Fruit fly (Drosophila melanogaster) whole organism, embryonic: Measurements from ENCODE around the gene CG9799.

Experiments used
- Bgb ChIP-seq: fragments of 200-800 bp; sonication (Bioruptor generic); IDR thresholded peaks from 2 replicates; pipeline ENCODE4 v1.3.6; 2022; ENCODE audit warnings: missing biosample characterization, missing genetic modification characterization; ENCODE audit not compliant: partially characterized antibody
- Blimp-1 ChIP-seq: fragments of 200-800 bp; sonication (Bioruptor generic); optimal IDR thresholded peaks from 3 replicates; lab custom pipeline; 2018; ENCODE audit warnings: missing biosample characterization, missing genetic modification characterization, mild to moderate bottlenecking, moderate library complexity, missing genetic modification reagents
- BtbVII ChIP-seq: fragments of 200-800 bp; sonication (Bioruptor generic); optimal IDR thresholded peaks from 3 replicates; lab custom pipeline; 2017; ENCODE audit warnings: missing biosample characterization, mild to moderate bottlenecking, missing genetic modification characterization
- C15 ChIP-seq: fragments of 200-800 bp; sonication (Bioruptor generic); IDR thresholded peaks from 3 replicates; pipeline ENCODE4 v1.3.6; 2022; ENCODE audit warnings: missing biosample characterization, missing genetic modification characterization
- CG10431 ChIP-seq: fragments of 200-800 bp; sonication (Bioruptor generic); optimal IDR thresholded peaks from 3 replicates; lab custom pipeline; 2018; ENCODE audit warnings: missing biosample characterization, mild to moderate bottlenecking, missing genetic modification characterization
- CG10979 ChIP-seq: fragments of 200-800 bp; sonication (Bioruptor generic); optimal IDR thresholded peaks from 2 replicates; lab custom pipeline; 2018; ENCODE audit warnings: missing biosample characterization, mild to moderate bottlenecking, missing genetic modification characterization, moderate library complexity
- CG12104 ChIP-seq: fragments of 200-800 bp; sonication (Bioruptor generic); optimal IDR thresholded peaks from 3 replicates; lab custom pipeline; 2016; ENCODE audit warnings: missing biosample characterization, missing genetic modification characterization
- CG12744 ChIP-seq: fragments of 200-800 bp; sonication (Bioruptor generic); optimal IDR thresholded peaks from 2 replicates; lab custom pipeline; 2016; ENCODE audit warnings: missing biosample characterization, missing genetic modification characterization
- CG13287 ChIP-seq: fragments of 200-800 bp; sonication (Bioruptor generic); IDR thresholded peaks from 2 replicates; pipeline ENCODE4 v1.3.6; 2022; ENCODE audit warnings: missing biosample characterization, missing genetic modification characterization; ENCODE audit not compliant: partially characterized antibody
- CG14667 ChIP-seq: fragments of 200-800 bp; sonication (Bioruptor generic); IDR thresholded peaks from 2 replicates; pipeline ENCODE4 v1.3.6; 2022; ENCODE audit warnings: missing biosample characterization, missing genetic modification characterization
- CG15514 ChIP-seq: fragments of 200-800 bp; sonication (Bioruptor generic); optimal IDR thresholded peaks from 3 replicates; lab custom pipeline; 2017; ENCODE audit warnings: missing biosample characterization, missing genetic modification characterization, mild to moderate bottlenecking, moderate library complexity, missing genetic modification reagents
- CG16813 ChIP-seq: fragments of 200-800 bp; sonication (Bioruptor generic); IDR thresholded peaks from 3 replicates; pipeline ENCODE4 v1.3.6; 2022; ENCODE audit warnings: missing biosample characterization, missing genetic modification characterization; ENCODE audit not compliant: partially characterized antibody
- CG2199 ChIP-seq: fragments of 200-800 bp; sonication (Bioruptor generic); IDR thresholded peaks from 3 replicates; pipeline ENCODE4 v1.3.6; 2022; ENCODE audit warnings: missing biosample characterization, missing genetic modification characterization
- CG2678 ChIP-seq: fragments of 200-800 bp; sonication (Bioruptor generic); optimal IDR thresholded peaks from 3 replicates; lab custom pipeline; 2019; ENCODE audit warnings: missing biosample characterization, mild to moderate bottlenecking, missing genetic modification characterization, moderate library complexity
- CG31441 ChIP-seq: fragments of 200-800 bp; sonication (Bioruptor generic); IDR thresholded peaks from 2 replicates; pipeline ENCODE4 v1.3.6; 2022; ENCODE audit warnings: missing biosample characterization, missing genetic modification characterization
- CG4424 ChIP-seq: fragments of 200-800 bp; sonication (Bioruptor generic); optimal IDR thresholded peaks from 3 replicates; lab custom pipeline; 2016; ENCODE audit warnings: missing biosample characterization, missing genetic modification characterization
- CG4730 ChIP-seq: fragments of 200-800 bp; sonication (Bioruptor generic); IDR thresholded peaks from 2 replicates; pipeline ENCODE4 v1.3.6; 2022; ENCODE audit warnings: missing biosample characterization, missing genetic modification characterization
- CG5245 ChIP-seq: fragments of 200-800 bp; sonication (Bioruptor generic); optimal IDR thresholded peaks from 3 replicates; lab custom pipeline; 2016; ENCODE audit warnings: missing biosample characterization, missing genetic modification characterization
- CG6272 ChIP-seq: fragments of 200-800 bp; sonication (Bioruptor generic); IDR thresholded peaks from 2 replicates; pipeline ENCODE4 v1.3.6; 2022; ENCODE audit warnings: missing biosample characterization, missing genetic modification characterization
- CG7357 ChIP-seq: fragments of 200-800 bp; sonication (Bioruptor generic); IDR thresholded peaks from 3 replicates; pipeline ENCODE4 v1.3.6; 2022; ENCODE audit warnings: missing biosample characterization, missing genetic modification characterization
- CG7786 ChIP-seq: fragments of 200-800 bp; sonication (Bioruptor generic); optimal IDR thresholded peaks from 2 replicates; lab custom pipeline; 2016; ENCODE audit warnings: missing biosample characterization, missing genetic modification characterization
- CG7987 ChIP-seq: fragments of 200-800 bp; sonication (Bioruptor generic); optimal IDR thresholded peaks from 2 replicates; lab custom pipeline; 2018; ENCODE audit warnings: missing biosample characterization, mild to moderate bottlenecking, missing genetic modification characterization, moderate library complexity
- D19B ChIP-seq: fragments of 200-800 bp; sonication (Bioruptor generic); optimal IDR thresholded peaks from 2 replicates; lab custom pipeline; 2017; ENCODE audit warnings: missing biosample characterization, mild to moderate bottlenecking, missing genetic modification characterization
- Dref ChIP-seq: fragments of 200-800 bp; sonication (Bioruptor generic); IDR thresholded peaks from 2 replicates; pipeline ENCODE4 v1.3.6; 2022; ENCODE audit warnings: missing biosample characterization, missing genetic modification characterization
- Eip74EF ChIP-seq, 2 experiments: fragments of 200-800 bp in 1 of 2; fragments of >200 bp in 1 of 2; sonication (Bioruptor generic) in 1 of 2; optimal IDR thresholded peaks; 2 replicates each; lab custom pipeline; 2017 to 2019; ENCODE audit warnings: missing biosample characterization in 2 of 2, missing genetic modification characterization in 2 of 2, mild to moderate bottlenecking in 1 of 2, moderate library complexity in 1 of 2
- Fer2 ChIP-seq: fragments of 200-800 bp; sonication (Bioruptor generic); optimal IDR thresholded peaks from 2 replicates; lab custom pipeline; 2018; ENCODE audit warnings: missing biosample characterization, mild to moderate bottlenecking, missing genetic modification characterization, moderate library complexity
- Hr51 ChIP-seq, 2 experiments: fragments of 200-800 bp; sonication (Bioruptor generic); optimal IDR thresholded peaks; 2 replicates in 1 of 2; 3 replicates in 1 of 2; lab custom pipeline; 2016 to 2018; ENCODE audit warnings: missing biosample characterization in 2 of 2, missing genetic modification characterization in 2 of 2, mild to moderate bottlenecking in 1 of 2, moderate library complexity in 1 of 2
- Scr ChIP-seq: fragments of 200-800 bp; sonication (Bioruptor generic); IDR thresholded peaks from 2 replicates; pipeline ENCODE4 v1.3.6; 2022; ENCODE audit warnings: missing biosample characterization, missing genetic modification characterization; ENCODE audit not compliant: partially characterized antibody
- Spps ChIP-seq: fragments of 200-800 bp; sonication (Bioruptor generic); optimal IDR thresholded peaks from 2 replicates; lab custom pipeline; 2018; ENCODE audit warnings: missing biosample characterization, mild to moderate bottlenecking, missing genetic modification characterization
- Stat92E ChIP-seq, 3 experiments: fragments of >200 bp in 2 of 3; fragments of 200-800 bp in 1 of 3; sonication (Bioruptor generic) in 1 of 3; optimal IDR thresholded peaks; 2 replicates each; lab custom pipeline; 2017 to 2019; ENCODE audit warnings: missing biosample characterization in 3 of 3, missing genetic modification characterization in 3 of 3, mild to moderate bottlenecking in 1 of 3, moderate library complexity in 1 of 3
- Tbp ChIP-seq: fragments of >200 bp; optimal IDR thresholded peaks from 2 replicates; lab custom pipeline; 2018; ENCODE audit warnings: missing biosample characterization, missing genetic modification characterization
- ato ChIP-seq: fragments of 200-800 bp; sonication (Bioruptor generic); IDR thresholded peaks from 2 replicates; pipeline ENCODE4 v1.3.6; 2022; ENCODE audit warnings: missing biosample characterization, missing genetic modification characterization; ENCODE audit not compliant: partially characterized antibody
- az2 ChIP-seq: fragments of 200-800 bp; sonication (Bioruptor generic); optimal IDR thresholded peaks from 3 replicates; lab custom pipeline; 2016; ENCODE audit warnings: missing biosample characterization, missing genetic modification characterization
- dmrt11E ChIP-seq: fragments of 200-800 bp; sonication (Bioruptor generic); optimal IDR thresholded peaks from 3 replicates; lab custom pipeline; 2018; ENCODE audit warnings: missing biosample characterization, mild to moderate bottlenecking, missing genetic modification characterization, moderate library complexity
- klu ChIP-seq: fragments of 200-800 bp; sonication (Bioruptor generic); IDR thresholded peaks from 2 replicates; pipeline ENCODE4 v1.3.6; 2022; ENCODE audit warnings: missing biosample characterization, missing genetic modification characterization
- knrl ChIP-seq: fragments of 200-800 bp; sonication (Bioruptor generic); IDR thresholded peaks from 3 replicates; pipeline ENCODE4 v1.3.6; 2022; ENCODE audit warnings: missing biosample characterization, missing genetic modification characterization; ENCODE audit not compliant: partially characterized antibody
- mirr ChIP-seq: fragments of 200-800 bp; sonication (Bioruptor generic); optimal IDR thresholded peaks from 3 replicates; lab custom pipeline; 2018; ENCODE audit warnings: missing biosample characterization, mild to moderate bottlenecking, missing genetic modification characterization
- pfk ChIP-seq: fragments of 200-800 bp; sonication (Bioruptor generic); optimal IDR thresholded peaks from 2 replicates; lab custom pipeline; 2018; ENCODE audit warnings: missing biosample characterization, mild to moderate bottlenecking, missing genetic modification characterization, moderate library complexity
- prd ChIP-seq, 3 experiments: fragments of >200 bp in 2 of 3; fragments of 200-800 bp in 1 of 3; sonication (Bioruptor generic) in 1 of 3; optimal IDR thresholded peaks in 2 of 3; IDR thresholded peaks in 1 of 3; 2 replicates in 2 of 3; 3 replicates in 1 of 3; pipeline versions ENCODE4 v1.3.6 to Lab custom; 2017 to 2022; ENCODE audit warnings: missing biosample characterization in 1 of 3, missing genetic modification characterization in 1 of 3
- psq ChIP-seq: fragments of 200-800 bp; sonication (Bioruptor generic); optimal IDR thresholded peaks from 2 replicates; lab custom pipeline; 2017; ENCODE audit warnings: missing biosample characterization, missing genetic modification characterization
- pum ChIP-seq: fragments of 200-800 bp; sonication (Bioruptor generic); optimal IDR thresholded peaks from 2 replicates; lab custom pipeline; 2016; ENCODE audit warnings: missing biosample characterization, missing genetic modification characterization
- ro ChIP-seq: fragments of 200-800 bp; sonication (Bioruptor generic); IDR thresholded peaks from 2 replicates; pipeline ENCODE4 v1.3.6; 2022; ENCODE audit warnings: missing biosample characterization, missing genetic modification characterization
- salm ChIP-seq: fragments of 200-800 bp; sonication (Bioruptor generic); optimal IDR thresholded peaks from 2 replicates; lab custom pipeline; 2018; ENCODE audit warnings: missing biosample characterization, mild to moderate bottlenecking, missing genetic modification characterization
- tgo ChIP-seq: fragments of 200-800 bp; sonication (Bioruptor generic); IDR thresholded peaks from 3 replicates; pipeline ENCODE4 v1.3.6; 2022; ENCODE audit warnings: missing biosample characterization, missing genetic modification characterization
- ttk ChIP-seq: fragments of 200-800 bp; sonication (Bioruptor generic); IDR thresholded peaks from 2 replicates; pipeline ENCODE4 v2.1.2; 2022; ENCODE audit warnings: missing biosample characterization, missing genetic modification characterization
- vvl ChIP-seq: fragments of 200-800 bp; sonication (Bioruptor generic); IDR thresholded peaks from 2 replicates; pipeline ENCODE4 v1.3.6; 2022; ENCODE audit warnings: missing biosample characterization, missing genetic modification characterization
- yki ChIP-seq: fragments of >200 bp; optimal IDR thresholded peaks from 3 replicates; lab custom pipeline; 2018

The CG9799 gene

DNA sequence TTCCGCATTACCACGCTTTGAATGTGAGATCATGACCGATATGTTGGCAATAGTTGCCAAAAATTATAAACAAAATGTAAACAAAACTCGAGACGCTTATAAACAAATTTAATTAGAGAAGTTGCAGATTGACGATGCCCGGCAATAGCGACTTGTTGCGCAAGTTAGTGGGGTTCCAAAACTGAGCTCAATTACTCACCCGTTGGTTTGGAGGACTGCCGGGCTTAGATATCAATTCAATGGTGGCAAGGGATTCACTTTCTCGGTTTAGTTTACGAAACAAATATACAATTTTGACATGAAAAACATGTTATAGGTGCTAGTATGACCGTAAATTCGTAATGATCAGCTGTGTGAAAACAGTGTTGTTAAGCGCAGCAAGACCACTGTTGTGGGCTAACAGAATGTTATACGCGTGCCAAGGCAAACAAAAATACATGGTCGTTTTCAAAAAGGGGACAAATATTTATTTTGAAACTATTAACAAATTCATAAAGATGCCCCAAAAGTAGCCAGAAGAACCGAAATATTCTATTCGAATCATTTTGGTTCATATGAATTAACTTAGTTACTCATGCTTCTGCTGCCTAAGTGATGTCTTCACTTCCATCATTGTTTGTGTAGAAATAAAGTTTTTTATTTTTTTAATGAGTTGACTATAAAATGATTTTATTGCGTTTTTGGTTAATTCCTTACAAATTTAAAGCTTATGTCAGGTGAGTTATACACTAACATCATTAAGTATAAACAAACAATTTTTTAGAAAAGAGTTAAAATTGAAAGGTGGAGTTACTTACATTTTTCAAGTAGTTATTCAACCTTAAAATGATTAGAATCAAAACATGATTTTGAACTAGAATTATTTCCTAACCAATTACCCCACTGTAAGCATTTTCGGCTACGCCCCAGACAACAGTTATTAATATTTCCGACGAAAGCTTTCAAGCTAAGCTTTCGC, 21.7 kb downstream of the CG9799 start, which contains the start of gene Elp6 (continued):
- TF ChIP-seq BtbVII (peak; percentile 41), CG13287 (no peak; the same call in 1 of the 2 replicates), vvl (peak; percentile 58; the same call in 1 of the 2 replicates), CG12104 (GFP tag; lab: Kevin White, UChicago) (peak; percentile 72), CG16813 (GFP tag; lab: Robert Waterston, UW) (no peak), pum (GFP tag; lab: Kevin White, UChicago) (peak; percentile 65), CG5245 (GFP tag; lab: Kevin White, UChicago) (peak; percentile 27), Bgb (GFP tag; lab: Robert Waterston, UW) (no peak), C15 (GFP tag; lab: Robert Waterston, UW) (0 out of 3 replicates have a peak, but pooled peaks have one; percentile 19), CG14667 (GFP tag; lab: Robert Waterston, UW) (no peak), CG7987 (no peak), CG10431 (peak; percentile 71), Eip74EF (GFP tag; optimal IDR thresholded peaks at IDR 0.05; lab: Kevin White, UChicago) (peak in 1 of 2 experiments; percentile 25), ato (GFP tag; lab: Robert Waterston, UW) (no peak), ro (no peak), Scr (no peak), D19B (peak; percentile 62), Fer2 (tag; lab: Kevin White, UChicago) (peak; percentile 25), psq (GFP tag; lab: Kevin White, UChicago) (peak; percentile 3), CG2678 (tag; lab: Kevin White, UChicago) (peak; percentile 85), pfk (no peak), Dref (GFP tag; lab: Robert Waterston, UW) (no peak), knrl (GFP tag; lab: Robert Waterston, UW) (no peak), CG2199 (GFP tag; lab: Robert Waterston, UW) (no peak), tgo (GFP tag; lab: Robert Waterston, UW) (peak; percentile 65), ttk (peak; percentile 51), dmrt11E (tag; lab: Kevin White, UChicago) (no peak), Stat92E (GFP tag; optimal IDR thresholded peaks at IDR 0.05; lab: Kevin White, UChicago) (no peak), Hr51 (GFP tag; optimal IDR thresholded peaks at IDR 0.05; lab: Kevin White, UChicago) (peak; percentile 50 to 73), CG15514 (GFP tag; lab: Kevin White, UChicago) (peak; percentile 57), CG7357 (GFP tag; lab: Robert Waterston, UW) (no peak), CG10979 (tag; lab: Kevin White, UChicago) (peak; percentile 48), CG6272 (GFP tag; lab: Robert Waterston, UW) (peak; percentile 33), CG7786 (GFP tag; lab: Kevin White, UChicago) (peak; percentile 35), CG4730 (peak; percentile 50; the same call in 1 of the 2 replicates), Spps (tag; lab: Kevin White, UChicago) (no peak), klu (peak; percentile 47; the same call in 1 of the 2 replicates), salm (tag; lab: Kevin White, UChicago) (no peak), CG31441 (GFP tag; lab: Robert Waterston, UW) (peak; percentile 75; the same call in 1 of the 2 replicates), az2 (GFP tag; lab: Kevin White, UChicago) (peak; percentile 53), CG4424 (GFP tag; lab: Kevin White, UChicago) (peak; percentile 79), yki (lab: Kevin White, UChicago) (no peak), prd (optimal IDR thresholded peaks at IDR 0.05; lab: Kevin White, UChicago) (no peak), prd (GFP tag; IDR thresholded peaks at IDR 0.05; lab: Robert Waterston, UW) (peak; percentile 64), CG12744 (peak; percentile 51), Tbp (GFP tag; lab: Kevin White, UChicago) (no peak), mirr (GFP tag; lab: Kevin White, UChicago) (no peak), Blimp-1 (GFP tag; lab: Kevin White, UChicago) (peak; percentile 48)
